Fruit fly (Drosophila melanogaster): ENCODE measurements around the gene CG44174.

DNA sequence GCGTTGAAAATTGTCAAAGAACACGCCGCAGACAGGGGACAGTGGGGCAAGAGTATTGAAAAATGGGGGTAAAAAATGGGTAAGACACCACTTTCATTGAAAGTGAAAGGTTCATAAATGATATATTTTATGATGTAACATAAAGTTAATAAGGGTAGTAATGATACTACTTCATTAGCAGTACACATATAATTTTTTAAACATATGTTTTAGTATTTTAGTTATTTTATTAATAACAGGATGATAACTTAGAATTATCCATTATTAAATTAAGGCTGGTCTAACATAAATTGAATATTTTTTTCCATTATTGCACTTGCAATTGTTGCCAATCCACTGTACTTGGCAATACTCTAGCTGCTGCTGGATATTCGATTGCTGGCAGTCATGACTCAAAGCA, 23.5 kb downstream of the CG44174 start:
- TF ChIP-seq esn (GFP tag; optimal IDR thresholded peaks at IDR 0.05) (peak; percentile 32), cyc (GFP tag; optimal IDR thresholded peaks at IDR 0.05) (no peak), CG6808 (GFP tag; optimal IDR thresholded peaks at IDR 0.05) (peak; percentile 48), fd85E (GFP tag; optimal IDR thresholded peaks at IDR 0.05) (no peak), CG6163 (GFP tag; IDR thresholded peaks at IDR 0.05) (0 out of 3 replicates have a peak, but pooled peaks have one; percentile 57), CG3919 (GFP tag; optimal IDR thresholded peaks at IDR 0.05) (peak; percentile 57), CG8119 (GFP tag; IDR thresholded peaks at IDR 0.05) (peak; percentile 90), net (GFP tag; optimal IDR thresholded peaks at IDR 0.05) (peak; percentile 63)

Data from whole organism, prepupa.